Fruit fly (Drosophila melanogaster) whole organism, embryonic: ENCODE results near the gene CG10254.

Experiments
- Ada2b ChIP-seq: fragments of 200-800 bp; sonication (Bioruptor generic); IDR thresholded peaks from 2 replicates; pipeline ENCODE4 v1.3.6; 2022; ENCODE audit warnings: missing biosample characterization, missing genetic modification characterization
- Awh ChIP-seq: fragments of 200-800 bp; sonication (Bioruptor generic); IDR thresholded peaks from 2 replicates; pipeline ENCODE4, ENCODE4 v1.3.6; 2022; ENCODE audit warnings: missing biosample characterization, missing genetic modification characterization
- B-H1 ChIP-seq: fragments of 200-800 bp; sonication (Bioruptor generic); IDR thresholded peaks from 3 replicates; pipeline ENCODE4 v1.3.6; 2022; ENCODE audit warnings: missing biosample characterization, missing genetic modification characterization
- C15 ChIP-seq: fragments of 200-800 bp; sonication (Bioruptor generic); IDR thresholded peaks from 3 replicates; pipeline ENCODE4 v1.3.6; 2022; ENCODE audit warnings: missing biosample characterization, missing genetic modification characterization
- CG10462 ChIP-seq: fragments of 200-800 bp; sonication (Bioruptor generic); optimal IDR thresholded peaks from 2 replicates; lab custom pipeline; 2016; ENCODE audit warnings: missing biosample characterization, missing genetic modification characterization
- CG11456 ChIP-seq: fragments of 200-800 bp; sonication (Bioruptor generic); IDR thresholded peaks from 3 replicates; pipeline ENCODE4 v1.3.6; 2022; ENCODE audit warnings: missing biosample characterization, missing genetic modification characterization
- CG11560 ChIP-seq: fragments of 200-800 bp; sonication (Bioruptor generic); IDR thresholded peaks from 3 replicates; pipeline ENCODE4 v1.3.6; 2022; ENCODE audit warnings: missing biosample characterization, missing genetic modification characterization
- CG11723 ChIP-seq: fragments of 200-800 bp; sonication (Bioruptor generic); optimal IDR thresholded peaks from 2 replicates; lab custom pipeline; 2017; ENCODE audit warnings: missing biosample characterization, mild to moderate bottlenecking, missing genetic modification characterization
- CG12071 ChIP-seq: fragments of 200-800 bp; sonication (Bioruptor generic); optimal IDR thresholded peaks from 3 replicates; lab custom pipeline; 2018; ENCODE audit warnings: missing biosample characterization, mild to moderate bottlenecking, missing genetic modification characterization
- CG12104 ChIP-seq: fragments of 200-800 bp; sonication (Bioruptor generic); optimal IDR thresholded peaks from 3 replicates; lab custom pipeline; 2016; ENCODE audit warnings: missing biosample characterization, missing genetic modification characterization
- CG14441 ChIP-seq: fragments of 200-800 bp; sonication (Bioruptor generic); IDR thresholded peaks from 2 replicates; pipeline ENCODE4 v1.3.6; 2022; ENCODE audit warnings: missing biosample characterization, missing genetic modification characterization
- CG15479 ChIP-seq: fragments of 200-800 bp; sonication (Bioruptor generic); optimal IDR thresholded peaks from 3 replicates; lab custom pipeline; 2019; ENCODE audit warnings: missing biosample characterization, mild to moderate bottlenecking, missing genetic modification characterization, moderate library complexity
- CG15696 ChIP-seq: fragments of 200-800 bp; sonication (Bioruptor generic); optimal IDR thresholded peaks from 2 replicates; lab custom pipeline; 2019; ENCODE audit warnings: missing biosample characterization, mild to moderate bottlenecking, missing genetic modification characterization, moderate library complexity
- CG16813 ChIP-seq: fragments of 200-800 bp; sonication (Bioruptor generic); IDR thresholded peaks from 3 replicates; pipeline ENCODE4 v1.3.6; 2022; ENCODE audit warnings: missing biosample characterization, missing genetic modification characterization; ENCODE audit not compliant: partially characterized antibody
- CG31441 ChIP-seq: fragments of 200-800 bp; sonication (Bioruptor generic); IDR thresholded peaks from 2 replicates; pipeline ENCODE4 v1.3.6; 2022; ENCODE audit warnings: missing biosample characterization, missing genetic modification characterization
- CG3995 ChIP-seq: fragments of 200-800 bp; sonication (Bioruptor generic); optimal IDR thresholded peaks from 3 replicates; lab custom pipeline; 2016; ENCODE audit warnings: missing biosample characterization, missing genetic modification characterization
- CG4854 ChIP-seq: fragments of 200-800 bp; sonication (Bioruptor generic); optimal IDR thresholded peaks from 2 replicates; lab custom pipeline; 2016; ENCODE audit warnings: missing biosample characterization, missing genetic modification characterization, inconsistent platforms
- CG6272 ChIP-seq: fragments of 200-800 bp; sonication (Bioruptor generic); IDR thresholded peaks from 2 replicates; pipeline ENCODE4 v1.3.6; 2022; ENCODE audit warnings: missing biosample characterization, missing genetic modification characterization
- CrebB ChIP-seq: fragments of 200-800 bp; sonication (Bioruptor generic); optimal IDR thresholded peaks from 3 replicates; lab custom pipeline; 2018; ENCODE audit warnings: missing biosample characterization, mild to moderate bottlenecking, missing genetic modification characterization
- Deaf1 ChIP-seq: fragments of 200-800 bp; optimal IDR thresholded peaks from 3 replicates; lab custom pipeline; 2019; ENCODE audit warnings: missing biosample characterization, mild to moderate bottlenecking, missing genetic modification characterization, moderate library complexity
- Elba2 ChIP-seq: fragments of 200-800 bp; sonication (Bioruptor generic); optimal IDR thresholded peaks from 3 replicates; lab custom pipeline; 2016; ENCODE audit warnings: missing biosample characterization, missing genetic modification characterization
- HLH54F ChIP-seq: fragments of 200-800 bp; sonication (Bioruptor generic); optimal IDR thresholded peaks from 3 replicates; lab custom pipeline; 2016; ENCODE audit warnings: missing biosample characterization, missing genetic modification characterization
- Hmr ChIP-seq: fragments of 200-800 bp; sonication (Bioruptor generic); optimal IDR thresholded peaks from 3 replicates; lab custom pipeline; 2017; ENCODE audit warnings: mild to moderate bottlenecking, missing biosample characterization, missing genetic modification reagents, missing genetic modification characterization
- MBD-R2 ChIP-seq: fragments of 200-800 bp; sonication (Bioruptor generic); IDR thresholded peaks from 2 replicates; pipeline ENCODE4 v1.3.6; 2022; ENCODE audit warnings: missing biosample characterization, missing genetic modification characterization
- NFAT ChIP-seq: fragments of 200-800 bp; sonication (Bioruptor generic); IDR thresholded peaks from 2 replicates; pipeline ENCODE4 v1.3.6; 2022; ENCODE audit warnings: missing biosample characterization, missing genetic modification characterization
- Nf-YA ChIP-seq: fragments of 200-800 bp; sonication (Bioruptor generic); IDR thresholded peaks from 2 replicates; pipeline ENCODE4 v1.3.6; 2022; ENCODE audit warnings: missing biosample characterization, missing genetic modification characterization
- Poxn ChIP-seq: fragments of 200-800 bp; sonication (Bioruptor generic); IDR thresholded peaks from 2 replicates; pipeline ENCODE4 v1.3.6; 2022; ENCODE audit warnings: missing biosample characterization, missing genetic modification characterization
- Sox100B ChIP-seq: fragments of 200-800 bp; sonication (Bioruptor generic); optimal IDR thresholded peaks from 3 replicates; lab custom pipeline; 2018; ENCODE audit warnings: missing biosample characterization, mild to moderate bottlenecking, missing genetic modification characterization
- Ssrp ChIP-seq: fragments of 200-800 bp; sonication (Bioruptor generic); optimal IDR thresholded peaks from 2 replicates; lab custom pipeline; 2018; ENCODE audit warnings: missing biosample characterization, mild to moderate bottlenecking, missing genetic modification characterization, moderate library complexity
- Tbp ChIP-seq: fragments of >200 bp; optimal IDR thresholded peaks from 2 replicates; lab custom pipeline; 2018; ENCODE audit warnings: missing biosample characterization, missing genetic modification characterization
- Xbp1 ChIP-seq: fragments of 200-800 bp; sonication (Bioruptor generic); optimal IDR thresholded peaks from 3 replicates; lab custom pipeline; 2016; ENCODE audit warnings: missing biosample characterization, mild to moderate bottlenecking, missing genetic modification characterization
- YL-1 ChIP-seq: fragments of 200-800 bp; sonication (Bioruptor generic); optimal IDR thresholded peaks from 3 replicates; lab custom pipeline; 2017; ENCODE audit warnings: missing biosample characterization, mild to moderate bottlenecking, missing genetic modification characterization
- ash1 ChIP-seq: fragments of 200-800 bp; sonication (Bioruptor generic); optimal IDR thresholded peaks from 2 replicates; lab custom pipeline; 2018; ENCODE audit warnings: missing biosample characterization, mild to moderate bottlenecking, missing genetic modification characterization
- dmrt11E ChIP-seq: fragments of 200-800 bp; sonication (Bioruptor generic); optimal IDR thresholded peaks from 3 replicates; lab custom pipeline; 2018; ENCODE audit warnings: missing biosample characterization, mild to moderate bottlenecking, missing genetic modification characterization, moderate library complexity
- fd102C ChIP-seq: fragments of 200-800 bp; sonication (Bioruptor generic); optimal IDR thresholded peaks from 2 replicates; lab custom pipeline; 2018; ENCODE audit warnings: missing biosample characterization, mild to moderate bottlenecking, missing genetic modification characterization, moderate library complexity
- ftz-f1 ChIP-seq: fragments of 200-800 bp; sonication (Bioruptor generic); optimal IDR thresholded peaks from 2 replicates; lab custom pipeline; 2016; ENCODE audit warnings: missing biosample characterization, missing genetic modification characterization
- gcm2 ChIP-seq: fragments of 200-800 bp; sonication (Bioruptor generic); optimal IDR thresholded peaks from 2 replicates; lab custom pipeline; 2016; ENCODE audit warnings: missing biosample characterization, missing genetic modification characterization
- hbn ChIP-seq: fragments of 200-800 bp; sonication (Bioruptor generic); IDR thresholded peaks from 2 replicates; pipeline ENCODE4 v1.3.6; 2022; ENCODE audit warnings: missing biosample characterization, missing genetic modification characterization; ENCODE audit not compliant: partially characterized antibody
- ind ChIP-seq: fragments of 200-800 bp; sonication (Bioruptor generic); optimal IDR thresholded peaks from 3 replicates; lab custom pipeline; 2016; ENCODE audit warnings: missing biosample characterization, missing genetic modification characterization
- jing ChIP-seq: fragments of 200-800 bp; sonication (Bioruptor generic); optimal IDR thresholded peaks from 2 replicates; lab custom pipeline; 2018; ENCODE audit warnings: missing biosample characterization, mild to moderate bottlenecking, missing genetic modification characterization
- lola ChIP-seq, 3 experiments: fragments of >200 bp in 2 of 3; fragments of 200-800 bp in 1 of 3; sonication (Bioruptor generic) in 1 of 3; optimal IDR thresholded peaks; 2 replicates each; lab custom pipeline; 2017 to 2019; ENCODE audit warnings: missing biosample characterization in 3 of 3, missing genetic modification characterization in 3 of 3, mild to moderate bottlenecking in 1 of 3, moderate library complexity in 1 of 3
- p53 ChIP-seq: fragments of 200-800 bp; sonication (Bioruptor generic); optimal IDR thresholded peaks from 2 replicates; lab custom pipeline; 2016; ENCODE audit warnings: missing biosample characterization, missing genetic modification characterization
- prd ChIP-seq, 3 experiments: fragments of >200 bp in 2 of 3; fragments of 200-800 bp in 1 of 3; sonication (Bioruptor generic) in 1 of 3; optimal IDR thresholded peaks in 2 of 3; IDR thresholded peaks in 1 of 3; 2 replicates in 2 of 3; 3 replicates in 1 of 3; pipeline versions ENCODE4 v1.3.6 to Lab custom; 2017 to 2022; ENCODE audit warnings: missing biosample characterization in 1 of 3, missing genetic modification characterization in 1 of 3
- sob ChIP-seq: fragments of 200-800 bp; sonication (Bioruptor generic); IDR thresholded peaks from 2 replicates; pipeline ENCODE4 v1.3.6; 2022; ENCODE audit warnings: missing biosample characterization, missing genetic modification characterization
- sug ChIP-seq: fragments of 200-800 bp; optimal IDR thresholded peaks from 2 replicates; lab custom pipeline; 2019; ENCODE audit warnings: missing biosample characterization, mild to moderate bottlenecking, missing genetic modification characterization, moderate library complexity
- tio ChIP-seq: fragments of 200-800 bp; sonication (Bioruptor generic); optimal IDR thresholded peaks from 2 replicates; lab custom pipeline; 2017; ENCODE audit warnings: missing biosample characterization, missing genetic modification characterization, inconsistent platforms
- tna ChIP-seq: fragments of 200-800 bp; sonication (Bioruptor generic); IDR thresholded peaks from 2 replicates; pipeline ENCODE4 v1.3.6; 2022; ENCODE audit warnings: missing biosample characterization, missing genetic modification characterization; ENCODE audit not compliant: partially characterized antibody
- usp ChIP-seq: fragments of >200 bp; optimal IDR thresholded peaks from 2 replicates; lab custom pipeline; 2017; ENCODE audit warnings: missing biosample characterization, missing genetic modification characterization
- wek ChIP-seq: fragments of 200-800 bp; sonication (Bioruptor generic); optimal IDR thresholded peaks from 3 replicates; lab custom pipeline; 2018; ENCODE audit warnings: missing biosample characterization, mild to moderate bottlenecking, missing genetic modification characterization, moderate library complexity
- z ChIP-seq: fragments of 200-800 bp; sonication (Bioruptor generic); IDR thresholded peaks from 3 replicates; pipeline ENCODE4 v1.3.6; 2022; ENCODE audit warnings: missing biosample characterization, missing genetic modification characterization

Gene CG10254

DNA sequence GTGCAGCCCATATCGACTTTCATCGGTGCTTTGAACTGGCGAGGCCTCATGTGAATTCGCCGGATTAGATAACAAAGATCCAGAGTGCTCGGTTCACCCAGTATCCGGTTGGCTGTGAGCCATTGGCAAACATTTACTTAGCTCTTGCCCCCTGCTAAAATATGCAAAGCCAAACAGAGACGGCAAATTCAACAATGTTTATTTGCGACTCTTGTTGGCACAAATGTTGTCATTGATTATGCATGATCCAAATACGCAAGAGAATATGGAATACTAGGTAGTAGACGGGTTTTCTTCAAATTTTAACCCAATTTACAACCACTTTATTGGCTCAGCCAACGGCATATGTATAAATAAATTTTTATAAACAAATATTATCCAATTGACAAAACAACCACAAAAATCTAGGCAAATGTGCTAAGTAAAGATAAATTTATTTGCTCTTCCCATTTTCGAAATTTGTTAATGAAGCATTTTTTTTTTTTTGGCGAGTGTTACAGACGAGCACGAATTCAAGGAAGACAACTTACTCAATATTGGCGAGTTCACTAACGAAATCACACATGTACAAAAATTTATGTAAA, 42.2 kb downstream of the CG10254 start (continued):
- TF ChIP-seq CG4854 (GFP tag; lab: Kevin White, UChicago) (peak; percentile 64), CG12071 (GFP tag; lab: Kevin White, UChicago) (peak; percentile 83), Awh (GFP tag; lab: Robert Waterston, UW) (0 out of 2 replicates have a peak, but pooled peaks have one; percentile 21), prd (optimal IDR thresholded peaks at IDR 0.05; lab: Kevin White, UChicago) (no peak), prd (GFP tag; IDR thresholded peaks at IDR 0.05; lab: Robert Waterston, UW) (no peak; the same call in 2 of the 3 replicates), Poxn (GFP tag; lab: Robert Waterston, UW) (no peak), CG12104 (GFP tag; lab: Kevin White, UChicago) (no peak), Xbp1 (GFP tag; lab: Kevin White, UChicago) (peak; percentile 9), HLH54F (GFP tag; lab: Kevin White, UChicago) (peak; percentile 31), Elba2 (GFP tag; lab: Kevin White, UChicago) (no peak), Hmr (GFP tag; lab: Kevin White, UChicago) (peak; percentile 93), usp (GFP tag; lab: Kevin White, UChicago) (no peak), B-H1 (GFP tag; lab: Robert Waterston, UW) (peak; percentile 20; the same call in 1 of the 3 replicates), CG11560 (tag; lab: Robert Waterston, UW) (no peak), CG15696 (peak; percentile 18), lola (GFP tag; optimal IDR thresholded peaks at IDR 0.05; lab: Kevin White, UChicago) (no peak), gcm2 (GFP tag; lab: Kevin White, UChicago) (peak; percentile 27), CrebB (tag; lab: Kevin White, UChicago) (peak; percentile 62), CG6272 (GFP tag; lab: Robert Waterston, UW) (no peak), Ada2b (GFP tag; lab: Robert Waterston, UW) (peak; percentile 3; the same call in 1 of the 2 replicates), ind (peak; percentile 23), CG10462 (GFP tag; lab: Kevin White, UChicago) (no peak), Ssrp (no peak), z (GFP tag; lab: Robert Waterston, UW) (no peak), CG15479 (no peak), p53 (peak; percentile 8), CG16813 (no peak), tio (GFP tag; lab: Kevin White, UChicago) (peak; percentile 6), CG11456 (GFP tag; lab: Robert Waterston, UW) (peak; percentile 76), C15 (GFP tag; lab: Robert Waterston, UW) (no peak), wek (peak; percentile 38), tna (GFP tag; lab: Robert Waterston, UW) (no peak), CG3995 (GFP tag; lab: Kevin White, UChicago) (peak; percentile 60), Sox100B (peak; percentile 20), fd102C (GFP tag; lab: Kevin White, UChicago) (no peak), jing (no peak), CG14441 (peak; percentile 57; the same call in 1 of the 2 replicates), sug (peak; percentile 51), ash1 (peak; percentile 62), YL-1 (GFP tag; lab: Kevin White, UChicago) (peak; percentile 48), Deaf1 (tag; lab: Kevin White, UChicago) (peak; percentile 13), CG11723 (GFP tag; lab: Kevin White, UChicago) (peak; percentile 36), Tbp (no peak), ftz-f1 (no peak), NFAT (GFP tag; lab: Robert Waterston, UW) (peak; percentile 37; the same call in 1 of the 2 replicates), hbn (GFP tag; lab: Robert Waterston, UW) (no peak), CG31441 (GFP tag; lab: Robert Waterston, UW) (no peak), sob (GFP tag; lab: Robert Waterston, UW) (peak; percentile 79), Nf-YA (GFP tag; lab: Robert Waterston, UW) (peak; percentile 45; the same call in 1 of the 2 replicates), dmrt11E (no peak), MBD-R2 (GFP tag; lab: Robert Waterston, UW) (peak; percentile 34; the same call in 1 of the 2 replicates)
